Worm (Caenorhabditis elegans) whole organism, early embryonic: ENCODE results near the gene dmd-3.

Experiments used
- B0310.2 ChIP-seq: sonication (generic microtip); optimal IDR thresholded peaks from 2 replicates; lab custom pipeline; 2016; ENCODE audit warnings: mild to moderate bottlenecking, missing genetic modification characterization, missing compliant biosample characterization
- F13C5.2 ChIP-seq: sonication (generic microtip); optimal IDR thresholded peaks from 2 replicates; lab custom pipeline; 2017; ENCODE audit warnings: mild to moderate bottlenecking, missing genetic modification characterization, inconsistent platforms, missing compliant biosample characterization
- aly-1 ChIP-seq: sonication (generic microtip); optimal IDR thresholded peaks from 2 replicates; lab custom pipeline; 2016; ENCODE audit warnings: missing genetic modification characterization, missing compliant biosample characterization
- ama-1 ChIP-seq: fragments of 150-350 bp; optimal IDR thresholded peaks from 2 replicates; lab custom pipeline; 2014
- ceh-13 ChIP-seq: fragments of 200-800 bp; sonication (Bioruptor generic); optimal IDR thresholded peaks from 2 replicates; lab custom pipeline; 2018; ENCODE audit warnings: mild to moderate bottlenecking, missing genetic modification characterization, missing compliant biosample characterization
- ceh-36 ChIP-seq: sonication (generic microtip); optimal IDR thresholded peaks from 2 replicates; lab custom pipeline; 2016; ENCODE audit warnings: missing genetic modification characterization, inconsistent platforms, missing compliant biosample characterization
- ets-7 ChIP-seq: sonication (generic microtip); optimal IDR thresholded peaks from 2 replicates; lab custom pipeline; 2016; ENCODE audit warnings: missing genotype, missing genetic modification characterization, missing compliant biosample characterization
- flt-1 ChIP-seq: fragments of 200-800 bp; sonication (Bioruptor generic); IDR thresholded peaks from 2 replicates; pipeline ENCODE4 v1.3.6; 2022; ENCODE audit warnings: missing genetic modification characterization, missing compliant biosample characterization
- hmbx-1 ChIP-seq: sonication (generic microtip); optimal IDR thresholded peaks from 2 replicates; lab custom pipeline; 2016; ENCODE audit warnings: mild to moderate bottlenecking, missing genetic modification characterization, missing compliant biosample characterization
- hmg-4 ChIP-seq: fragments of 200-800 bp; sonication (Bioruptor generic); optimal IDR thresholded peaks from 2 replicates; lab custom pipeline; 2018; ENCODE audit warnings: mild to moderate bottlenecking, missing genetic modification characterization, missing compliant biosample characterization
- hnd-1 ChIP-seq: sonication (generic microtip); optimal IDR thresholded peaks from 2 replicates; lab custom pipeline; 2016; ENCODE audit warnings: missing genetic modification characterization, missing compliant biosample characterization
- pes-1 ChIP-seq: fragments of 200-800 bp; sonication (Bioruptor generic); IDR thresholded peaks from 2 replicates; pipeline ENCODE4 v1.3.6; 2022; ENCODE audit warnings: missing genetic modification reagents, missing genetic modification characterization, missing compliant biosample characterization
- scrt-1 ChIP-seq: fragments of 200-800 bp; sonication (Bioruptor generic); IDR thresholded peaks from 2 replicates; pipeline ENCODE4 v1.3.6; 2022; ENCODE audit warnings: missing genetic modification characterization, missing compliant biosample characterization
- sea-1 ChIP-seq: fragments of 200-800 bp; sonication (Bioruptor generic); conservative IDR thresholded peaks from 2 replicates; pipeline ENCODE4 v1.3.6; 2022; ENCODE audit warnings: missing genetic modification characterization, missing compliant biosample characterization
- tbx-11 ChIP-seq: fragments of 200-800 bp; sonication (Bioruptor generic); IDR thresholded peaks from 2 replicates; pipeline ENCODE4 v1.3.6; 2022; ENCODE audit warnings: missing genetic modification characterization, missing compliant biosample characterization
- tbx-37 ChIP-seq: fragments of 200-800 bp; sonication (Bioruptor generic); conservative IDR thresholded peaks from 2 replicates; pipeline ENCODE4 v1.3.6; 2022; ENCODE audit warnings: missing genetic modification reagents, missing genetic modification characterization, missing compliant biosample characterization
- tra-4 ChIP-seq: sonication (generic microtip); optimal IDR thresholded peaks from 2 replicates; lab custom pipeline; 2017; ENCODE audit warnings: missing genetic modification characterization, missing compliant biosample characterization

dmd-3 gene

DNA sequence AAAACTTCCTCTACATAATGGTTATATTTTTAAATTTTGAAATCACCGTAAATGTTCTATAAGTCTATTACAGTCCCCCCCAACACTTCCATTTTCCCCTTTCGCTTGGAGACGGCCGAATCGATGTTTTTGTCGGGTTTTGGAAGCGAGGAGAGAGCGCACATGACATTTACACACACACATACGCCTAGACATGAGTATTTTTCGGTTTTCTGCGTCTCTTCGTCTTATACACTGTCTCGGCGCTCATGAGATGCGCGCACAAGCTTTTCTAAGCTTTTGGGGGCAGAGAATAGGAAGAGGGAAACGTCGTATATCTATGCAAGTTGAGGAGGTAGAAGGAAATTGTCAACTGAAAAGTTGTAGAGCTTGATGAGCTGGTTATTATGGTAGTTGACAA is 35.0 kb downstream of the dmd-3 start:
- TF ChIP-seq pes-1 (no peak), tbx-11 (no peak), aly-1 (tag; lab: Kevin White, UChicago) (no peak), tbx-37 (GFP tag; lab: Robert Waterston, UW) (no peak), scrt-1 (GFP tag; lab: Robert Waterston, UW) (no peak), ceh-13 (no peak), ceh-36 (tag; lab: Kevin White, UChicago) (no peak), sea-1 (no peak), hmg-4 (GFP tag; lab: Kevin White, UChicago) (no peak), flt-1 (GFP tag; lab: Robert Waterston, UW) (no peak), ets-7 (no peak), hmbx-1 (no peak), B0310.2 (tag; lab: Kevin White, UChicago) (no peak), F13C5.2 (tag; lab: Kevin White, UChicago) (no peak), hnd-1 (no peak), ama-1 (no peak), tra-4 (tag; lab: Kevin White, UChicago) (no peak)

ce11 chrV:19613161-19613560 is 41.9 kb downstream of the dmd-3 start, which contains the start of gene nlp-26:
Gene nlp-26, plus strand, starts transcription at chrV:19613461.
- TF ChIP-seq hnd-1 (no peak), ama-1 (no peak), tbx-11 (no peak), ceh-36 (tag; lab: Kevin White, UChicago) (no peak), tbx-37 (GFP tag; lab: Robert Waterston, UW) (no peak), B0310.2 (tag; lab: Kevin White, UChicago) (no peak), ceh-13 (no peak), flt-1 (GFP tag; lab: Robert Waterston, UW) (no peak), F13C5.2 (tag; lab: Kevin White, UChicago) (no peak), ets-7 (no peak), hmbx-1 (no peak)

DNA sequence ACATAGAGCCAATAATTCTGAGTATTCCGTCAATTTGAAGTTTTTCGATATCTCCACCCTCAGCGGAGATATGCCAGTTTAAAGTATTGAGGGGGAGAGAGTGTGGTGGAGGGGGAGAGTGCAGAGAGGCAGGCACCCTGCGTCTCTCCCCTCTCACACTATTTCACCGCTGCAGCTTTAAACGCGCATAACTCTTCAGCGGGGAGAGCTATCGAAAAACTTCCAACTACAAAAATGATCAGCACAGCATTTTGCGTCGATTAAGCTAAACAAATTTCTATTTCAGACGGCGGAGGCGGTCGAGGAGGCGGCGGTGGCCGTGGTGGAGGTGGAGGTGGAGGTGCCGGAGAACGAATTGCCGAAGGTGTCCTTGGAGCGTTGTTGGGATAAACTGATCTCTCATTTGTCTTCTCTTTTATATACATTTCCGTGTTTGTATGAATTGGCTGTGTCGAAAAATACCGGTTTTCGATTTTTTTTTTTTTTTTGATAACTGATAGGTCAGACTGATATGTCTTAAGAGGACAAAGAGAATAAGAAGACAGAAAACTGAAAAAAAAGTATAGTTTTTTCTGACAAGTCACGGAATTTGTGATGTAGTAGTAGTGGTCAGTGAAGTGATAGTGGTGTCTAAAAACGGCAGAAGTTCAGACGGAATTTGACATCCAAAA is 43.2 kb downstream of the dmd-3 start:
- TF ChIP-seq tbx-37 (GFP tag; lab: Robert Waterston, UW) (no peak), scrt-1 (GFP tag; lab: Robert Waterston, UW) (no peak), sea-1 (no peak), hmg-4 (GFP tag; lab: Kevin White, UChicago) (no peak), pes-1 (no peak), B0310.2 (tag; lab: Kevin White, UChicago) (no peak), tra-4 (tag; lab: Kevin White, UChicago) (no peak), flt-1 (GFP tag; lab: Robert Waterston, UW) (no peak), hmbx-1 (no peak), hnd-1 (no peak), aly-1 (tag; lab: Kevin White, UChicago) (no peak), ceh-13 (no peak)

- TF ChIP-seq hmbx-1 (no peak), tbx-37 (GFP tag; lab: Robert Waterston, UW) (no peak), ets-7 (no peak), sea-1 (no peak), ceh-36 (tag; lab: Kevin White, UChicago) (no peak), scrt-1 (GFP tag; lab: Robert Waterston, UW) (no peak)
These were observed 44.8 kb downstream of the dmd-3 start for ce11 chrV:19610118-19610707.

ce11 chrV:19609194-19609593 is 45.9 kb downstream of the dmd-3 start, which contains the start of gene grsp-1:
Gene grsp-1, plus strand, starts transcription at chrV:19609494.
- TF ChIP-seq sea-1 (no peak), flt-1 (GFP tag; lab: Robert Waterston, UW) (no peak), hmg-4 (GFP tag; lab: Kevin White, UChicago) (no peak), tra-4 (tag; lab: Kevin White, UChicago) (no peak), ets-7 (no peak), hnd-1 (no peak), ceh-13 (no peak), hmbx-1 (no peak), scrt-1 (GFP tag; lab: Robert Waterston, UW) (no peak), tbx-11 (no peak), B0310.2 (tag; lab: Kevin White, UChicago) (no peak), aly-1 (tag; lab: Kevin White, UChicago) (no peak), ama-1 (no peak), ceh-36 (tag; lab: Kevin White, UChicago) (no peak), F13C5.2 (tag; lab: Kevin White, UChicago) (no peak), pes-1 (no peak), tbx-37 (GFP tag; lab: Robert Waterston, UW) (no peak)

DNA sequence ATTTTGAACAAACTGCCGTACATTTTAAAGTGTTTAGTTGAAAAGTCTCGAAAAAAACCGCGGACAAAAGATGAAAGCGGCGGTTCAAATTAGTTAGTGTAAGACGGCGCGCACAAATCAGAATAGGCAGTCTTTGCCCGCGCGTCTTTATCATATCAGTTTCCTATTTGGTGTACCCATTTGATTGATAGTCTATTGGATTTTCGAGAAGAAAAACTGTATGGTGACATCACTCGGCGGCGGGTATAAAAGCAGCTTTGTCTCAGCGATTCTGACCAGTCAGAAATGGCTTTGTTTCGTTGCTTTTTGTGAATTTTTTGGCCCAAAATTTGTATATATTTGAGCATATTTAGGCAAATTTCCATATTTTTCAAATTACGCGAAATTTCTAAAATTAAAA is 46.4 kb downstream of the dmd-3 start:
- TF ChIP-seq tbx-37 (GFP tag; lab: Robert Waterston, UW) = no peak
- no peak for TF ChIP-seq ceh-13
- no peak for TF ChIP-seq F13C5.2 (tag; lab: Kevin White, UChicago)
- TF ChIP-seq ama-1 = no peak
- TF ChIP-seq ets-7 = no peak
- TF ChIP-seq aly-1 (tag; lab: Kevin White, UChicago) = no peak
- no peak for TF ChIP-seq sea-1
- no peak for TF ChIP-seq tra-4 (tag; lab: Kevin White, UChicago)
- no peak for TF ChIP-seq tbx-11
- TF ChIP-seq hnd-1 = no peak
- no peak for TF ChIP-seq pes-1
- no peak for TF ChIP-seq flt-1 (GFP tag; lab: Robert Waterston, UW)
- TF ChIP-seq B0310.2 (tag; lab: Kevin White, UChicago) = no peak
- no peak for TF ChIP-seq hmg-4 (GFP tag; lab: Kevin White, UChicago)

DNA sequence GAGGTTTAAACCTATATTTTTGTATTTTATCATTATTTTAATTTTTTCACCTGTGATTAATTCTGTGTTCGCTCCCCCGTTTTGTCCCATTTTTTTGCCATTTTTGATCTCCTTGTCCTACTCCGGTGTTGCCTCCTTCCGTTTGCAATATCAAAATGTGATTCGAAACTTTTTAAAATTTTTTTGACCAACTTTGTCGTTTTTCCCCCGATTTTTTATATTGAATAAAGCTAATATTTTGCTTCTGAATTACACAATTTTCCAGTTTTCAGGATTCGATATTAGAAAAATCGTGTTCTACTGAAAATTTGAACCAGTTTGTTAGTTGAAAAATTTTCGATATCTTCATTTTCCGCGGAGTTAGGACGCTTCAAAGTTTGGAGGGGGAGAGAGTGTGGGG is 49.2 kb downstream of the dmd-3 start, which contains the start of gene nlp-25:
Gene nlp-25 (plus strand): TSS at position 301 of the 400 bp plus-strand sequence.
- no peak for TF ChIP-seq hmg-4 (GFP tag; lab: Kevin White, UChicago)
- no peak for TF ChIP-seq tbx-11
- no peak for TF ChIP-seq B0310.2 (tag; lab: Kevin White, UChicago)
- no peak for TF ChIP-seq ama-1
- no peak for TF ChIP-seq hnd-1
- TF ChIP-seq hmbx-1 = no peak
- TF ChIP-seq flt-1 (GFP tag; lab: Robert Waterston, UW) = no peak
- no peak for TF ChIP-seq F13C5.2 (tag; lab: Kevin White, UChicago)
- TF ChIP-seq tra-4 (tag; lab: Kevin White, UChicago) = no peak
- TF ChIP-seq sea-1 = no peak
- no peak for TF ChIP-seq tbx-37 (GFP tag; lab: Robert Waterston, UW)
